Fruit fly (Drosophila melanogaster) whole organism, embryonic: ENCODE measurements around the gene CheA29a.

ENCODE experiments used
- ATbp ChIP-seq: fragments of 200-800 bp; sonication (Bioruptor generic); optimal IDR thresholded peaks from 2 replicates; lab custom pipeline; 2017; ENCODE audit warnings: missing biosample characterization, mild to moderate bottlenecking, missing genetic modification characterization, missing genetic modification reagents
- Awh ChIP-seq: fragments of 200-800 bp; sonication (Bioruptor generic); IDR thresholded peaks from 2 replicates; pipeline ENCODE4, ENCODE4 v1.3.6; 2022; ENCODE audit warnings: missing biosample characterization, missing genetic modification characterization
- CG10267 ChIP-seq: fragments of 200-800 bp; sonication (Bioruptor generic); optimal IDR thresholded peaks from 2 replicates; lab custom pipeline; 2018; ENCODE audit warnings: missing biosample characterization, mild to moderate bottlenecking, missing genetic modification characterization, moderate library complexity
- CG11560 ChIP-seq: fragments of 200-800 bp; sonication (Bioruptor generic); IDR thresholded peaks from 3 replicates; pipeline ENCODE4 v1.3.6; 2022; ENCODE audit warnings: missing biosample characterization, missing genetic modification characterization
- CG14441 ChIP-seq: fragments of 200-800 bp; sonication (Bioruptor generic); IDR thresholded peaks from 2 replicates; pipeline ENCODE4 v1.3.6; 2022; ENCODE audit warnings: missing biosample characterization, missing genetic modification characterization
- CG14667 ChIP-seq: fragments of 200-800 bp; sonication (Bioruptor generic); IDR thresholded peaks from 2 replicates; pipeline ENCODE4 v1.3.6; 2022; ENCODE audit warnings: missing biosample characterization, missing genetic modification characterization
- CG15479 ChIP-seq: fragments of 200-800 bp; sonication (Bioruptor generic); optimal IDR thresholded peaks from 3 replicates; lab custom pipeline; 2019; ENCODE audit warnings: missing biosample characterization, mild to moderate bottlenecking, missing genetic modification characterization, moderate library complexity
- CG17186 ChIP-seq: fragments of 200-800 bp; sonication (Bioruptor generic); optimal IDR thresholded peaks from 3 replicates; lab custom pipeline; 2017; ENCODE audit warnings: missing biosample characterization, missing genetic modification reagents, missing genetic modification characterization
- CG17359 ChIP-seq: fragments of 200-800 bp; sonication (Bioruptor generic); optimal IDR thresholded peaks from 3 replicates; lab custom pipeline; 2018; ENCODE audit warnings: missing biosample characterization, mild to moderate bottlenecking, missing genetic modification characterization, moderate library complexity
- CG17385 ChIP-seq: fragments of 200-800 bp; sonication (Bioruptor generic); optimal IDR thresholded peaks from 3 replicates; lab custom pipeline; 2018; ENCODE audit warnings: missing biosample characterization, mild to moderate bottlenecking, missing genetic modification characterization
- CG18262 ChIP-seq: fragments of 200-800 bp; optimal IDR thresholded peaks from 3 replicates; lab custom pipeline; 2019; ENCODE audit warnings: missing biosample characterization, mild to moderate bottlenecking, missing genetic modification characterization, moderate library complexity
- CG30020 ChIP-seq: fragments of 200-800 bp; optimal IDR thresholded peaks from 2 replicates; lab custom pipeline; 2019; ENCODE audit warnings: missing biosample characterization, mild to moderate bottlenecking, missing genetic modification characterization, moderate library complexity
- CG31224 ChIP-seq: fragments of 200-800 bp; sonication (Bioruptor generic); IDR thresholded peaks from 2 replicates; pipeline ENCODE4 v1.3.6; 2022; ENCODE audit warnings: missing biosample characterization, missing genetic modification characterization
- CG33557 ChIP-seq: fragments of 200-800 bp; sonication (Bioruptor generic); optimal IDR thresholded peaks from 2 replicates; lab custom pipeline; 2019; ENCODE audit warnings: missing biosample characterization, mild to moderate bottlenecking, missing genetic modification characterization, moderate library complexity
- CG34376 ChIP-seq: fragments of 200-800 bp; sonication (Bioruptor generic); optimal IDR thresholded peaks from 2 replicates; lab custom pipeline; 2018; ENCODE audit warnings: missing biosample characterization, mild to moderate bottlenecking, missing genetic modification characterization
- CG3995 ChIP-seq: fragments of 200-800 bp; sonication (Bioruptor generic); optimal IDR thresholded peaks from 3 replicates; lab custom pipeline; 2016; ENCODE audit warnings: missing biosample characterization, missing genetic modification characterization
- CG4820 ChIP-seq: fragments of 200-800 bp; sonication (Bioruptor generic); optimal IDR thresholded peaks from 3 replicates; lab custom pipeline; 2016; ENCODE audit warnings: missing biosample characterization, missing genetic modification characterization
- CG6272 ChIP-seq: fragments of 200-800 bp; sonication (Bioruptor generic); IDR thresholded peaks from 2 replicates; pipeline ENCODE4 v1.3.6; 2022; ENCODE audit warnings: missing biosample characterization, missing genetic modification characterization
- CG6791 ChIP-seq: fragments of 200-800 bp; sonication (Bioruptor generic); IDR thresholded peaks from 3 replicates; pipeline ENCODE4 v1.3.6; 2022; ENCODE audit warnings: missing biosample characterization, missing genetic modification characterization; ENCODE audit not compliant: partially characterized antibody
- CrebB ChIP-seq: fragments of 200-800 bp; sonication (Bioruptor generic); optimal IDR thresholded peaks from 3 replicates; lab custom pipeline; 2018; ENCODE audit warnings: missing biosample characterization, mild to moderate bottlenecking, missing genetic modification characterization
- D19B ChIP-seq: fragments of 200-800 bp; sonication (Bioruptor generic); optimal IDR thresholded peaks from 2 replicates; lab custom pipeline; 2017; ENCODE audit warnings: missing biosample characterization, mild to moderate bottlenecking, missing genetic modification characterization
- E2f2 ChIP-seq: fragments of 200-800 bp; sonication (Bioruptor generic); IDR thresholded peaks from 2 replicates; pipeline ENCODE4 v1.3.6; 2022; ENCODE audit warnings: missing biosample characterization, missing genetic modification characterization
- HmgD ChIP-seq: fragments of 200-800 bp; sonication (Bioruptor generic); optimal IDR thresholded peaks from 3 replicates; lab custom pipeline; 2016; ENCODE audit warnings: missing biosample characterization, missing genetic modification characterization
- Lim3 ChIP-seq: fragments of 200-800 bp; sonication (Bioruptor generic); IDR thresholded peaks from 2 replicates; pipeline ENCODE4 v1.3.6; 2022; ENCODE audit warnings: missing biosample characterization, missing genetic modification characterization
- Nf-YA ChIP-seq: fragments of 200-800 bp; sonication (Bioruptor generic); IDR thresholded peaks from 2 replicates; pipeline ENCODE4 v1.3.6; 2022; ENCODE audit warnings: missing biosample characterization, missing genetic modification characterization
- Rx ChIP-seq: fragments of 200-800 bp; sonication (Bioruptor generic); IDR thresholded peaks from 2 replicates; pipeline ENCODE4 v1.3.6; 2022; ENCODE audit warnings: missing biosample characterization, missing genetic modification characterization
- Sox100B ChIP-seq: fragments of 200-800 bp; sonication (Bioruptor generic); optimal IDR thresholded peaks from 3 replicates; lab custom pipeline; 2018; ENCODE audit warnings: missing biosample characterization, mild to moderate bottlenecking, missing genetic modification characterization
- Sox102F ChIP-seq: fragments of 200-800 bp; sonication (Bioruptor generic); optimal IDR thresholded peaks from 2 replicates; lab custom pipeline; 2018; ENCODE audit warnings: missing biosample characterization, mild to moderate bottlenecking, missing genetic modification characterization, moderate library complexity
- abd-A ChIP-seq: fragments of 200-800 bp; sonication (Bioruptor generic); optimal IDR thresholded peaks from 3 replicates; lab custom pipeline; 2019; ENCODE audit warnings: missing biosample characterization, mild to moderate bottlenecking, missing genetic modification characterization, moderate library complexity
- ara ChIP-seq: fragments of 200-800 bp; sonication (Bioruptor generic); IDR thresholded peaks from 2 replicates; pipeline ENCODE4 v1.3.6; 2022; ENCODE audit warnings: missing biosample characterization, missing genetic modification characterization
- ato ChIP-seq: fragments of 200-800 bp; sonication (Bioruptor generic); IDR thresholded peaks from 2 replicates; pipeline ENCODE4 v1.3.6; 2022; ENCODE audit warnings: missing biosample characterization, missing genetic modification characterization; ENCODE audit not compliant: partially characterized antibody
- bigmax ChIP-seq: fragments of 200-800 bp; sonication (Bioruptor generic); optimal IDR thresholded peaks from 2 replicates; lab custom pipeline; 2018; ENCODE audit warnings: missing biosample characterization, mild to moderate bottlenecking, missing genetic modification characterization
- cas ChIP-seq: fragments of 200-800 bp; sonication (Bioruptor generic); IDR thresholded peaks from 2 replicates; pipeline ENCODE4 v1.3.6; 2022; ENCODE audit warnings: missing biosample characterization, missing genetic modification characterization
- dati ChIP-seq: fragments of 200-800 bp; sonication (Bioruptor generic); IDR thresholded peaks from 2 replicates; pipeline ENCODE4 v1.3.6; 2022; ENCODE audit warnings: missing biosample characterization, missing genetic modification characterization
- gcm ChIP-seq: fragments of 200-800 bp; sonication (Bioruptor generic); optimal IDR thresholded peaks from 2 replicates; lab custom pipeline; 2019; ENCODE audit warnings: missing biosample characterization, mild to moderate bottlenecking, missing genetic modification characterization, moderate library complexity
- hb ChIP-seq: fragments of 200-800 bp; sonication (Bioruptor generic); IDR thresholded peaks from 3 replicates; pipeline ENCODE4 v1.3.6; 2022; ENCODE audit warnings: missing biosample characterization, missing genetic modification characterization; ENCODE audit not compliant: partially characterized antibody
- kay ChIP-seq: fragments of 200-800 bp; sonication (Bioruptor generic); optimal IDR thresholded peaks from 2 replicates; lab custom pipeline; 2016; ENCODE audit warnings: missing biosample characterization, missing genetic modification characterization
- ken ChIP-seq: fragments of 200-800 bp; sonication (Bioruptor generic); IDR thresholded peaks from 3 replicates; pipeline ENCODE4 v1.3.6; 2022; ENCODE audit warnings: missing biosample characterization, missing genetic modification characterization
- lab ChIP-seq: fragments of 200-800 bp; sonication (Bioruptor generic); optimal IDR thresholded peaks from 3 replicates; lab custom pipeline; 2017; ENCODE audit warnings: missing biosample characterization, missing genetic modification characterization, mild to moderate bottlenecking, moderate library complexity, missing genetic modification reagents
- mld ChIP-seq: fragments of 200-800 bp; sonication (Bioruptor generic); IDR thresholded peaks from 3 replicates; pipeline ENCODE4 v1.3.6; 2022; ENCODE audit warnings: missing biosample characterization, missing genetic modification characterization; ENCODE audit not compliant: partially characterized antibody
- nau ChIP-seq: fragments of 200-800 bp; sonication (Bioruptor generic); optimal IDR thresholded peaks from 3 replicates; lab custom pipeline; 2017; ENCODE audit warnings: missing biosample characterization, mild to moderate bottlenecking, missing genetic modification characterization, missing genetic modification reagents
- oc ChIP-seq: fragments of 200-800 bp; sonication (Bioruptor generic); optimal IDR thresholded peaks from 2 replicates; lab custom pipeline; 2018; ENCODE audit warnings: missing biosample characterization, mild to moderate bottlenecking, missing genetic modification characterization, moderate library complexity
- pnt ChIP-seq: fragments of 200-800 bp; sonication (Bioruptor generic); optimal IDR thresholded peaks from 3 replicates; lab custom pipeline; 2016; ENCODE audit warnings: missing biosample characterization, missing genetic modification characterization
- rib ChIP-seq: fragments of 200-800 bp; sonication (Bioruptor generic); IDR thresholded peaks from 2 replicates; pipeline ENCODE4 v1.3.6; 2022; ENCODE audit warnings: missing biosample characterization, missing genetic modification characterization
- run ChIP-seq: fragments of 200-800 bp; sonication (Bioruptor generic); optimal IDR thresholded peaks from 3 replicates; lab custom pipeline; 2018; ENCODE audit warnings: missing biosample characterization, mild to moderate bottlenecking, missing genetic modification characterization
- tgo ChIP-seq: fragments of 200-800 bp; sonication (Bioruptor generic); IDR thresholded peaks from 3 replicates; pipeline ENCODE4 v1.3.6; 2022; ENCODE audit warnings: missing biosample characterization, missing genetic modification characterization
- tll ChIP-seq, 2 experiments: fragments of 200-800 bp in 1 of 2; fragments of >200 bp in 1 of 2; sonication (Bioruptor generic) in 1 of 2; optimal IDR thresholded peaks; 2 replicates each; lab custom pipeline; 2017 to 2019; ENCODE audit warnings: missing biosample characterization in 2 of 2, missing genetic modification characterization in 2 of 2, mild to moderate bottlenecking in 1 of 2, moderate library complexity in 1 of 2
- unc-4 ChIP-seq: fragments of 200-800 bp; sonication (Bioruptor generic); IDR thresholded peaks from 2 replicates; pipeline ENCODE4 v1.3.6; 2022; ENCODE audit warnings: missing biosample characterization, missing genetic modification characterization; ENCODE audit not compliant: partially characterized antibody
- vfl ChIP-seq: fragments of 200-800 bp; sonication (Bioruptor generic); optimal IDR thresholded peaks from 2 replicates; lab custom pipeline; 2016; ENCODE audit warnings: missing biosample characterization, missing genetic modification characterization
- zfh2 ChIP-seq: fragments of 200-800 bp; sonication (Bioruptor generic); optimal IDR thresholded peaks from 2 replicates; lab custom pipeline; 2016; ENCODE audit warnings: missing biosample characterization, missing genetic modification characterization

Gene CheA29a

DNA sequence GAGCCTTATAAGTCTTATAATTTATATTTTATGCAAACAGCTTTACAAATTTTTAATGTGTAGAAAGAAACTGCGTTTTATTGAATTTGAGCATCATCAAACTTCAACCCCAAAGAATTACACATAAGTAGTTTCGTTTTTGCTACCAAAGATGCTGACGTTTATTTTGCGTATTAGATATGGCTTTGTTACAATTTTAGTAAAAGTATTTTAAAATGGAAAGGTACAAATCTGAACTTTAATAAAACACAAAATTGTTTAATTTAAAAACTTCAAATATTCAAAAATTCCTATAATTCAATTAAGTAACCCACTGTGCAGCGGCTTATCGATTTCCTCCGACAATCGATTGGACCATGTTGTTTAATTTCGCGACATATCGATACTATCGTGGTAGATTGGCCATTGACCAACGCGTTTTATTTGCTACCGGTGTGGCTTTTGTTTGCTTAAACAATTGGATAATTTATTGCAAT, 13.0 kb upstream of the CheA29a start, which contains the start of gene prg (continued):
- TF ChIP-seq unc-4 (GFP tag; lab: Robert Waterston, UW) = peak; percentile 94
- TF ChIP-seq Sox102F (GFP tag; lab: Kevin White, UChicago) = peak; percentile 72
- TF ChIP-seq rib (GFP tag; lab: Robert Waterston, UW) = peak; percentile 56; the same call in 1 of the 2 replicates
- TF ChIP-seq ATbp (GFP tag; lab: Kevin White, UChicago) = peak; percentile 16
- 0 out of 2 replicates have a peak, but pooled peaks have one; percentile 21 for TF ChIP-seq Awh (GFP tag; lab: Robert Waterston, UW)
- TF ChIP-seq lab (GFP tag; lab: Kevin White, UChicago) = peak; percentile 79
- no peak for TF ChIP-seq CG11560 (tag; lab: Robert Waterston, UW)
- TF ChIP-seq mld = peak; percentile 95
- no peak for TF ChIP-seq CG17186 (GFP tag; lab: Kevin White, UChicago)
- peak; percentile 95 for TF ChIP-seq hb
- no peak for TF ChIP-seq bigmax (GFP tag; lab: Kevin White, UChicago)
- peak; percentile 54 for TF ChIP-seq CG17359 (tag; lab: Kevin White, UChicago)
- TF ChIP-seq CG4820 (GFP tag; lab: Kevin White, UChicago) = peak; percentile 67
- no peak for TF ChIP-seq abd-A (tag; lab: Kevin White, UChicago)
- peak; percentile 97 for TF ChIP-seq ato (GFP tag; lab: Robert Waterston, UW)
- TF ChIP-seq zfh2 = peak; percentile 54
- TF ChIP-seq CG10267 (tag; lab: Kevin White, UChicago) = peak; percentile 71
- no peak for TF ChIP-seq Rx (GFP tag; lab: Robert Waterston, UW)
- TF ChIP-seq oc (tag; lab: Kevin White, UChicago) = peak; percentile 60
- TF ChIP-seq kay (GFP tag; lab: Kevin White, UChicago) = peak; percentile 56
- TF ChIP-seq pnt (GFP tag; lab: Kevin White, UChicago) = peak; percentile 13
- TF ChIP-seq CG3995 (GFP tag; lab: Kevin White, UChicago) = peak; percentile 48
- TF ChIP-seq CG6272 (GFP tag; lab: Robert Waterston, UW) = no peak
- no peak for TF ChIP-seq vfl (GFP tag; lab: Kevin White, UChicago)
- no peak for TF ChIP-seq Lim3
- TF ChIP-seq HmgD (GFP tag; lab: Kevin White, UChicago) = no peak
- TF ChIP-seq gcm (GFP tag; lab: Kevin White, UChicago) = peak; percentile 45
- peak; percentile 67 for TF ChIP-seq tgo
- TF ChIP-seq ken (GFP tag; lab: Robert Waterston, UW) = peak; percentile 28; the same call in 1 of the 3 replicates
- no peak for TF ChIP-seq cas (GFP tag; lab: Robert Waterston, UW)
- TF ChIP-seq tll (GFP tag; optimal IDR thresholded peaks at IDR 0.05; lab: Kevin White, UChicago) = no peak
- peak; percentile 75 for TF ChIP-seq CG18262 (tag; lab: Kevin White, UChicago)
- TF ChIP-seq CG15479 (GFP tag; lab: Kevin White, UChicago) = no peak
- TF ChIP-seq nau (GFP tag; lab: Kevin White, UChicago) = no peak
- peak; percentile 8 for TF ChIP-seq run
- TF ChIP-seq D19B = peak; percentile 53
- no peak for TF ChIP-seq Nf-YA (GFP tag; lab: Robert Waterston, UW)
- no peak for TF ChIP-seq CG33557
- TF ChIP-seq CrebB (tag; lab: Kevin White, UChicago) = peak; percentile 43
- TF ChIP-seq Sox100B (GFP tag; lab: Kevin White, UChicago) = peak; percentile 75
- TF ChIP-seq E2f2 = peak; percentile 61
- TF ChIP-seq CG34376 (GFP tag; lab: Kevin White, UChicago) = peak; percentile 61
- TF ChIP-seq dati (GFP tag; lab: Robert Waterston, UW) = no peak
- no peak for TF ChIP-seq CG14667
- peak; percentile 48; the same call in 1 of the 2 replicates for TF ChIP-seq CG14441 (GFP tag; lab: Robert Waterston, UW)
- TF ChIP-seq CG6791 = peak; percentile 97
- TF ChIP-seq ara (GFP tag; lab: Robert Waterston, UW) = 0 out of 2 replicates have a peak, but pooled peaks have one; percentile 26
- TF ChIP-seq CG17385 (GFP tag; lab: Kevin White, UChicago) = peak; percentile 66
- peak; percentile 47 for TF ChIP-seq CG30020 (tag; lab: Kevin White, UChicago)
- peak; percentile 33; the same call in 1 of the 2 replicates for TF ChIP-seq CG31224 (GFP tag; lab: Robert Waterston, UW)
